Worm (Caenorhabditis elegans) whole organism, L1 larva: ENCODE data around the gene F47B8.2.

Source experiments
- F16B12.6 ChIP-seq: fragments of 150-350 bp; optimal IDR thresholded peaks from 2 replicates; lab custom pipeline; 2014; ENCODE audit warnings: missing biosample characterization, missing genetic modification characterization
- aly-2 ChIP-seq: fragments of 150-350 bp; optimal IDR thresholded peaks from 2 replicates; lab custom pipeline; 2014; ENCODE audit warnings: missing biosample characterization, missing genetic modification characterization
- ama-1 ChIP-seq: fragments of 150-350 bp; optimal IDR thresholded peaks from 2 replicates; lab custom pipeline; 2014
- blmp-1 ChIP-seq: fragments of 150-350 bp; optimal IDR thresholded peaks from 2 replicates; lab custom pipeline; 2014; ENCODE audit warnings: missing biosample characterization, missing genetic modification characterization
- ceh-8 ChIP-seq: fragments of 200-800 bp; sonication (Bioruptor generic); optimal IDR thresholded peaks from 2 replicates; lab custom pipeline; 2018; ENCODE audit warnings: mild to moderate bottlenecking, missing genetic modification characterization, moderate library complexity, missing compliant biosample characterization
- ceh-90 ChIP-seq: sonication (generic microtip); optimal IDR thresholded peaks from 2 replicates; lab custom pipeline; 2016; ENCODE audit warnings: missing genetic modification characterization, missing compliant biosample characterization
- dpl-1 ChIP-seq, 3 experiments: fragments of 150-350 bp in 2 of 3; sonication (generic microtip) in 1 of 3; optimal IDR thresholded peaks; 2 replicates each; lab custom pipeline; 2014 to 2017; ENCODE audit warnings: missing biosample characterization in 3 of 3, missing genetic modification characterization in 3 of 3, missing genetic modification reagents in 3 of 3
- efl-1 ChIP-seq, 4 experiments: fragments of 150-350 bp; optimal IDR thresholded peaks in 3 of 4; peaks in 1 of 4; 1 replicate in 1 of 4; 2 replicates in 3 of 4; lab custom pipeline; 2014; ENCODE audit warnings: missing biosample characterization in 2 of 4, missing genetic modification characterization in 2 of 4, missing genetic modification reagents in 2 of 4
- efl-3 ChIP-seq: fragments of 200-800 bp; sonication (Bioruptor generic); optimal IDR thresholded peaks from 2 replicates; lab custom pipeline; 2018; ENCODE audit warnings: mild to moderate bottlenecking, missing genetic modification characterization, missing compliant biosample characterization
- egl-13 ChIP-seq: sonication (generic microtip); optimal IDR thresholded peaks from 2 replicates; lab custom pipeline; 2016; ENCODE audit warnings: missing genotype, missing genetic modification reagents, missing genetic modification characterization, missing compliant biosample characterization
- egl-27 ChIP-seq, 2 experiments: fragments of 150-350 bp in 1 of 2; sonication (generic microtip); optimal IDR thresholded peaks; 3 replicates each; lab custom pipeline; 2017 to 2018; ENCODE audit warnings: missing biosample characterization in 2 of 2, missing genetic modification characterization in 2 of 2, missing genetic modification reagents in 2 of 2
- elt-3 ChIP-seq, 6 experiments: fragments of 150-350 bp in 1 of 6; sonication (generic microtip); optimal IDR thresholded peaks; 2 replicates each; lab custom pipeline; 2017 to 2018; ENCODE audit warnings: missing biosample characterization in 6 of 6, missing genetic modification characterization in 6 of 6, inconsistent platforms in 1 of 6
- fkh-4 ChIP-seq: sonication (generic microtip); optimal IDR thresholded peaks from 2 replicates; lab custom pipeline; 2016; ENCODE audit warnings: missing compliant biosample characterization, missing genetic modification characterization, borderline replicate concordance
- fkh-8 ChIP-seq: sonication (generic microtip); optimal IDR thresholded peaks from 2 replicates; lab custom pipeline; 2016; ENCODE audit warnings: mild to moderate bottlenecking, missing genetic modification characterization, missing compliant biosample characterization
- fos-1 ChIP-seq: fragments of 150-350 bp; optimal IDR thresholded peaks from 2 replicates; lab custom pipeline; 2014; ENCODE audit warnings: missing biosample characterization, missing genetic modification characterization
- hlh-17 ChIP-seq: fragments of 200-800 bp; sonication (Bioruptor generic); optimal IDR thresholded peaks from 2 replicates; lab custom pipeline; 2018; ENCODE audit warnings: missing genetic modification characterization, mild to moderate bottlenecking, missing compliant biosample characterization, moderate library complexity, borderline replicate concordance
- irx-1 ChIP-seq: sonication (generic microtip); optimal IDR thresholded peaks from 2 replicates; lab custom pipeline; 2016; ENCODE audit warnings: missing genetic modification characterization, missing compliant biosample characterization
- isw-1 ChIP-seq: fragments of 200-800 bp; sonication (Bioruptor generic); IDR thresholded peaks from 2 replicates; pipeline ENCODE4 v1.3.6; 2022; ENCODE audit warnings: missing genetic modification characterization, missing compliant biosample characterization
- lin-14 ChIP-seq: fragments of 200-800 bp; sonication (Bioruptor generic); optimal IDR thresholded peaks from 2 replicates; lab custom pipeline; 2018; ENCODE audit warnings: mild to moderate bottlenecking, missing genetic modification characterization, moderate library complexity, missing compliant biosample characterization
- lin-15B ChIP-seq: fragments of 150-350 bp; sonication (generic microtip); optimal IDR thresholded peaks from 3 replicates; lab custom pipeline; 2014; ENCODE audit warnings: missing biosample characterization, missing genetic modification characterization
- lin-35 ChIP-seq, 2 experiments: fragments of 150-350 bp; optimal IDR thresholded peaks; 2 replicates each; lab custom pipeline; 2014; ENCODE audit warnings: missing biosample characterization in 2 of 2, missing genetic modification characterization in 2 of 2, missing genetic modification reagents in 2 of 2
- lir-3 ChIP-seq: sonication (generic microtip); optimal IDR thresholded peaks from 2 replicates; lab custom pipeline; 2016; ENCODE audit warnings: mild to moderate bottlenecking, missing genetic modification characterization, moderate library complexity, missing compliant biosample characterization; ENCODE audit not compliant: poor library complexity
- mdl-1 ChIP-seq, 2 experiments: fragments of 150-350 bp; optimal IDR thresholded peaks; 2 replicates each; lab custom pipeline; 2014 to 2017; ENCODE audit warnings: missing biosample characterization in 2 of 2, missing genetic modification characterization in 2 of 2, inconsistent platforms in 1 of 2
- mef-2 ChIP-seq: fragments of 150-350 bp; optimal IDR thresholded peaks from 2 replicates; lab custom pipeline; 2014; ENCODE audit warnings: missing biosample characterization, missing genetic modification characterization
- mep-1 ChIP-seq: fragments of 150-350 bp; optimal IDR thresholded peaks from 2 replicates; lab custom pipeline; 2014; ENCODE audit warnings: missing biosample characterization, missing genetic modification characterization
- nhr-19 ChIP-seq: fragments of 200-800 bp; sonication (Bioruptor generic); conservative IDR thresholded peaks from 2 replicates; pipeline ENCODE4 v1.3.6; 2022; ENCODE audit warnings: missing genetic modification characterization, missing compliant biosample characterization
- nhr-47 ChIP-seq: sonication (generic microtip); optimal IDR thresholded peaks from 2 replicates; lab custom pipeline; 2016; ENCODE audit warnings: mild to moderate bottlenecking, missing genetic modification characterization, moderate library complexity, missing compliant biosample characterization
- nhr-71 ChIP-seq: sonication (generic microtip); optimal IDR thresholded peaks from 2 replicates; lab custom pipeline; 2016; ENCODE audit warnings: mild to moderate bottlenecking, missing genetic modification characterization, moderate library complexity, missing compliant biosample characterization
- nhr-90 ChIP-seq: sonication (generic microtip); optimal IDR thresholded peaks from 2 replicates; lab custom pipeline; 2016; ENCODE audit warnings: mild to moderate bottlenecking, missing genetic modification characterization, missing compliant biosample characterization; ENCODE audit not compliant: poor library complexity
- rnt-1 ChIP-seq: sonication (generic microtip); optimal IDR thresholded peaks from 2 replicates; lab custom pipeline; 2016; ENCODE audit warnings: mild to moderate bottlenecking, missing genetic modification characterization, moderate library complexity, missing compliant biosample characterization
- snpc-4 ChIP-seq: fragments of 150-350 bp; optimal IDR thresholded peaks from 2 replicates; lab custom pipeline; 2014; ENCODE audit warnings: missing biosample characterization, missing genetic modification characterization
- sptf-1 ChIP-seq: fragments of 150-350 bp; optimal IDR thresholded peaks from 2 replicates; lab custom pipeline; 2014; ENCODE audit warnings: missing biosample characterization, missing genetic modification characterization
- sup-37 ChIP-seq: fragments of 200-800 bp; sonication (Bioruptor generic); optimal IDR thresholded peaks from 2 replicates; lab custom pipeline; 2018; ENCODE audit warnings: mild to moderate bottlenecking, missing genetic modification characterization, missing compliant biosample characterization
- tlp-1 ChIP-seq: fragments of 150-350 bp; optimal IDR thresholded peaks from 2 replicates; lab custom pipeline; 2014; ENCODE audit warnings: missing biosample characterization, missing genetic modification characterization
- unc-30 ChIP-seq: sonication (generic microtip); optimal IDR thresholded peaks from 2 replicates; lab custom pipeline; 2017; ENCODE audit warnings: missing biosample characterization, missing genetic modification characterization
- unc-86 ChIP-seq: sonication (generic microtip); optimal IDR thresholded peaks from 2 replicates; lab custom pipeline; 2016; ENCODE audit warnings: missing genetic modification characterization, missing compliant biosample characterization
- zag-1 ChIP-seq: fragments of 150-350 bp; optimal IDR thresholded peaks from 2 replicates; lab custom pipeline; 2014; ENCODE audit warnings: missing biosample characterization, missing genetic modification characterization
- zip-4 ChIP-seq: fragments of 200-800 bp; sonication (Bioruptor generic); optimal IDR thresholded peaks from 2 replicates; lab custom pipeline; 2018; ENCODE audit warnings: mild to moderate bottlenecking, missing genetic modification characterization, moderate library complexity, missing compliant biosample characterization
- ztf-11 ChIP-seq, 2 experiments: sonication (generic microtip); optimal IDR thresholded peaks; 2 replicates each; lab custom pipeline; 2016 to 2017; ENCODE audit warnings: missing genetic modification characterization in 2 of 2, missing biosample characterization in 1 of 2, missing compliant biosample characterization in 1 of 2

Gene F47B8.2

ce11 chrV:14331477-14331876, 15.1 kb upstream of the F47B8.2 start, which contains the start of gene F47B8.8 (continued):
- TF ChIP-seq lir-3 (tag; lab: Kevin White, UChicago) (no peak), sup-37 (GFP tag; lab: Kevin White, UChicago) (no peak), zag-1 (tag; lab: Kevin White, UChicago) (no peak), efl-3 (no peak), rnt-1 (no peak), elt-3 (tag; optimal IDR thresholded peaks at IDR 0.05; lab: Kevin White, UChicago) (peak in 1 of 6 experiments; percentile 58), fkh-4 (tag; lab: Kevin White, UChicago) (no peak), lin-14 (GFP tag; lab: Kevin White, UChicago) (peak; percentile 55), isw-1 (GFP tag; lab: Robert Waterston, UW) (no peak), F16B12.6 (tag; lab: Kevin White, UChicago) (no peak), ceh-90 (tag; lab: Kevin White, UChicago) (no peak), tlp-1 (tag; lab: Kevin White, UChicago) (no peak), mdl-1 (tag; optimal IDR thresholded peaks at IDR 0.05; lab: Kevin White, UChicago) (peak in 1 of 2 experiments; percentile 20), nhr-90 (tag; lab: Kevin White, UChicago) (no peak), mep-1 (tag; lab: Kevin White, UChicago) (no peak), nhr-71 (tag; lab: Kevin White, UChicago) (peak; percentile 5)

ce11 chrV:14328806-14329205, 12.4 kb upstream of the F47B8.2 start, which contains the start of gene pepm-1:
Gene pepm-1 (plus strand): TSS chrV:14329106.
- no peak for TF ChIP-seq sptf-1 (tag; lab: Kevin White, UChicago)
- TF ChIP-seq blmp-1 (tag; lab: Kevin White, UChicago): peak; percentile 13

ce11 chrV:14327776-14328175, 11.4 kb upstream of the F47B8.2 start, which contains the start of gene F47B8.5:
Gene F47B8.5 (minus strand): TSS chrV:14327876.
- no peak for TF ChIP-seq ztf-11 (tag; optimal IDR thresholded peaks at IDR 0.05; lab: Kevin White, UChicago)
- TF ChIP-seq blmp-1 (tag; lab: Kevin White, UChicago): no peak
- TF ChIP-seq rnt-1: no peak
- TF ChIP-seq ceh-8 (GFP tag; lab: Kevin White, UChicago): no peak
- TF ChIP-seq zag-1 (tag; lab: Kevin White, UChicago): no peak
- TF ChIP-seq nhr-90 (tag; lab: Kevin White, UChicago): no peak
- no peak for TF ChIP-seq nhr-47 (tag; lab: Kevin White, UChicago)
- no peak for TF ChIP-seq egl-27 (tag; optimal IDR thresholded peaks at IDR 0.05; lab: Kevin White, UChicago)
- no peak for TF ChIP-seq egl-13
- TF ChIP-seq isw-1 (GFP tag; lab: Robert Waterston, UW): no peak
- no peak for TF ChIP-seq fos-1 (tag; lab: Kevin White, UChicago)
- TF ChIP-seq mef-2: no peak
- no peak for TF ChIP-seq nhr-19 (GFP tag; lab: Robert Waterston, UW)
- TF ChIP-seq lir-3 (tag; lab: Kevin White, UChicago): no peak
- TF ChIP-seq ceh-90 (tag; lab: Kevin White, UChicago): no peak
- TF ChIP-seq unc-30: no peak

- no peak for TF ChIP-seq lin-35 (GFP tag; optimal IDR thresholded peaks at IDR 0.05; lab: Kevin White, UChicago)
- peak; percentile 83 for TF ChIP-seq ceh-8 (GFP tag; lab: Kevin White, UChicago)
Observed at ce11 chrV:14324502-14325467, 8.4 kb upstream of the F47B8.2 start, which contains the start of the genes F47B8.4 and F47B8.18. Gene F47B8.4 (minus strand): TSS chrV:14324673. Gene F47B8.18 (minus strand): TSS chrV:14325464.

ce11 chrV:14322743-14323142, 6.3 kb upstream of the F47B8.2 start, which contains the start of gene F47B8.3:
Gene F47B8.3 (minus strand): TSS chrV:14323003.
- TF ChIP-seq ztf-11 (tag; optimal IDR thresholded peaks at IDR 0.05; lab: Kevin White, UChicago) (no peak), unc-86 (tag; lab: Kevin White, UChicago) (no peak), aly-2 (tag; lab: Kevin White, UChicago) (no peak), hlh-17 (no peak), irx-1 (tag; lab: Kevin White, UChicago) (no peak), nhr-90 (tag; lab: Kevin White, UChicago) (peak; percentile 1), lin-14 (GFP tag; lab: Kevin White, UChicago) (peak; percentile 92), lin-15B (tag; lab: Kevin White, UChicago) (no peak), snpc-4 (tag; lab: Kevin White, UChicago) (peak; percentile 55), egl-27 (tag; optimal IDR thresholded peaks at IDR 0.05; lab: Kevin White, UChicago) (no peak), zip-4 (GFP tag; lab: Kevin White, UChicago) (no peak), egl-13 (no peak), fos-1 (tag; lab: Kevin White, UChicago) (peak; percentile 22), efl-1 (optimal IDR thresholded peaks at IDR 0.05; lab: Kevin White, UChicago) (peak; percentile 61 to 82), efl-1 (GFP tag; optimal IDR thresholded peaks at IDR 0.05 in 1 of 2; lab: Kevin White, UChicago) (peak; percentile 37 to 60), fkh-8 (tag; lab: Kevin White, UChicago) (peak; percentile 85), ama-1 (lab: Kevin White, UChicago) (no peak), efl-3 (no peak), dpl-1 (GFP tag; optimal IDR thresholded peaks at IDR 0.05; lab: Kevin White, UChicago) (peak; percentile 20 to 43 (median 23))
